Fruit fly (Drosophila melanogaster) whole organism, pupa: ENCODE results near the gene Cyp6d5.

Source experiments
- CG10348 ChIP-seq: fragments of 200-800 bp; sonication (Bioruptor generic); IDR thresholded peaks from 2 replicates; pipeline ENCODE4 v1.3.6; 2022; ENCODE audit warnings: missing biosample characterization, missing genetic modification characterization
- CG12605 ChIP-seq: fragments of 200-800 bp; sonication (Bioruptor generic); IDR thresholded peaks from 2 replicates; pipeline ENCODE4 v1.3.6; 2022; ENCODE audit warnings: missing biosample characterization, missing genetic modification characterization
- CG13204 ChIP-seq: fragments of 200-800 bp; sonication (Bioruptor generic); optimal IDR thresholded peaks from 2 replicates; lab custom pipeline; 2018; ENCODE audit warnings: missing biosample characterization, mild to moderate bottlenecking, missing genetic modification characterization, moderate library complexity
- CG14655 ChIP-seq: fragments of 200-800 bp; sonication (Bioruptor generic); optimal IDR thresholded peaks from 3 replicates; lab custom pipeline; 2017; ENCODE audit warnings: mild to moderate bottlenecking, missing biosample characterization, missing genetic modification reagents, missing genetic modification characterization
- CG15710 ChIP-seq: fragments of 200-800 bp; sonication (Bioruptor generic); optimal IDR thresholded peaks from 2 replicates; lab custom pipeline; 2018; ENCODE audit warnings: missing biosample characterization, mild to moderate bottlenecking, missing genetic modification characterization, moderate library complexity
- CG17806 ChIP-seq: fragments of 200-800 bp; sonication (Bioruptor generic); optimal IDR thresholded peaks from 2 replicates; lab custom pipeline; 2018; ENCODE audit warnings: missing biosample characterization, mild to moderate bottlenecking, missing genetic modification characterization, moderate library complexity
- CG32121 ChIP-seq: fragments of 200-800 bp; sonication (Bioruptor generic); IDR thresholded peaks from 2 replicates; pipeline ENCODE4 v1.3.6; 2022; ENCODE audit warnings: missing biosample characterization, missing genetic modification characterization
- CG34367 ChIP-seq: fragments of 200-800 bp; sonication (Bioruptor generic); optimal IDR thresholded peaks from 2 replicates; lab custom pipeline; 2018; ENCODE audit warnings: missing biosample characterization, mild to moderate bottlenecking, missing genetic modification characterization
- CG4496 ChIP-seq: fragments of 200-800 bp; sonication (Bioruptor generic); IDR thresholded peaks from 3 replicates; pipeline ENCODE4 v1.3.6; 2022; ENCODE audit warnings: missing biosample characterization, missing genetic modification characterization
- CG8159 ChIP-seq: fragments of 200-800 bp; sonication (Bioruptor generic); optimal IDR thresholded peaks from 3 replicates; lab custom pipeline; 2018; ENCODE audit warnings: missing biosample characterization, mild to moderate bottlenecking, missing genetic modification characterization, moderate library complexity
- CG8301 ChIP-seq: fragments of 200-800 bp; sonication (Bioruptor generic); optimal IDR thresholded peaks from 2 replicates; lab custom pipeline; 2018; ENCODE audit warnings: missing biosample characterization, mild to moderate bottlenecking, missing genetic modification characterization
- CG9948 ChIP-seq: fragments of 200-800 bp; sonication (Bioruptor generic); optimal IDR thresholded peaks from 2 replicates; lab custom pipeline; 2018; ENCODE audit warnings: missing biosample characterization, mild to moderate bottlenecking, missing genetic modification characterization, moderate library complexity
- D1 ChIP-seq: fragments of 200-800 bp; sonication (Bioruptor generic); optimal IDR thresholded peaks from 2 replicates; lab custom pipeline; 2018; ENCODE audit warnings: missing biosample characterization, mild to moderate bottlenecking, missing genetic modification characterization, moderate library complexity
- EcR ChIP-seq: fragments of 200-800 bp; sonication (Bioruptor generic); optimal IDR thresholded peaks from 3 replicates; lab custom pipeline; 2019; ENCODE audit warnings: missing biosample characterization, missing genetic modification characterization, mild to moderate bottlenecking, moderate library complexity, missing genetic modification reagents
- Ets98B ChIP-seq: fragments of 200-800 bp; sonication (Bioruptor generic); IDR thresholded peaks from 2 replicates; pipeline ENCODE4 v1.3.6; 2022; ENCODE audit warnings: missing biosample characterization, missing genetic modification characterization
- Pif1A ChIP-seq: fragments of 200-800 bp; sonication (Bioruptor generic); optimal IDR thresholded peaks from 3 replicates; lab custom pipeline; 2016; ENCODE audit warnings: missing biosample characterization, missing genetic modification characterization
- Pif1B ChIP-seq: fragments of 200-800 bp; sonication (Bioruptor generic); optimal IDR thresholded peaks from 3 replicates; lab custom pipeline; 2016; ENCODE audit warnings: missing biosample characterization, missing genetic modification characterization
- Snoo ChIP-seq: fragments of 200-800 bp; sonication (Bioruptor generic); optimal IDR thresholded peaks from 3 replicates; lab custom pipeline; 2017; ENCODE audit warnings: missing biosample characterization, mild to moderate bottlenecking, missing genetic modification characterization, inconsistent platforms
- fd96Ca ChIP-seq: fragments of 200-800 bp; sonication (Bioruptor generic); IDR thresholded peaks from 3 replicates; pipeline ENCODE4 v1.3.6; 2022; ENCODE audit warnings: missing biosample characterization, missing genetic modification characterization
- gl ChIP-seq: fragments of 200-800 bp; sonication (Bioruptor generic); optimal IDR thresholded peaks from 2 replicates; lab custom pipeline; 2018; ENCODE audit warnings: missing biosample characterization, mild to moderate bottlenecking, missing genetic modification characterization
- rn ChIP-seq: fragments of 200-800 bp; sonication (Bioruptor generic); IDR thresholded peaks from 2 replicates; pipeline ENCODE4 v1.3.6; 2022; ENCODE audit warnings: missing biosample characterization, missing genetic modification characterization

Gene Cyp6d5

dm6 chr3R:13984922-13985581 is 44.0 kb upstream of the Cyp6d5 start:
- TF ChIP-seq Pif1B (GFP tag; lab: Kevin White, UChicago) (peak; percentile 77), Pif1A (GFP tag; lab: Kevin White, UChicago) (peak; percentile 85), CG14655 (peak; percentile 92), CG4496 (GFP tag; lab: Robert Waterston, UW) (peak; percentile 91), CG15710 (tag; lab: Kevin White, UChicago) (peak; percentile 87), CG10348 (GFP tag; lab: Robert Waterston, UW) (0 out of 2 replicates have a peak, but pooled peaks have one; percentile 22), fd96Ca (GFP tag; lab: Robert Waterston, UW) (no peak; the same call in 2 of the 3 replicates), CG17806 (peak; percentile 89), CG12605 (GFP tag; lab: Robert Waterston, UW) (peak; percentile 86), D1 (tag; lab: Kevin White, UChicago) (peak; percentile 80), gl (tag; lab: Kevin White, UChicago) (peak; percentile 79), CG8159 (tag; lab: Kevin White, UChicago) (peak; percentile 91), CG32121 (peak; percentile 86), CG13204 (GFP tag; lab: Kevin White, UChicago) (peak; percentile 37), CG8301 (tag; lab: Kevin White, UChicago) (peak; percentile 89), EcR (peak; percentile 18), Snoo (tag; lab: Kevin White, UChicago) (peak; percentile 50), rn (GFP tag; lab: Robert Waterston, UW) (peak; percentile 79), Ets98B (GFP tag; lab: Robert Waterston, UW) (peak; percentile 81), CG34367 (peak; percentile 83), CG9948 (peak; percentile 90)

- TF ChIP-seq CG8159 (tag; lab: Kevin White, UChicago) (no peak), CG13204 (GFP tag; lab: Kevin White, UChicago) (no peak), CG12605 (GFP tag; lab: Robert Waterston, UW) (no peak), CG4496 (GFP tag; lab: Robert Waterston, UW) (no peak), CG17806 (no peak), D1 (tag; lab: Kevin White, UChicago) (no peak), CG14655 (no peak), Pif1B (GFP tag; lab: Kevin White, UChicago) (no peak)
Observed at dm6 chr3R:13986648-13987047, 42.4 kb upstream of the Cyp6d5 start.

DNA sequence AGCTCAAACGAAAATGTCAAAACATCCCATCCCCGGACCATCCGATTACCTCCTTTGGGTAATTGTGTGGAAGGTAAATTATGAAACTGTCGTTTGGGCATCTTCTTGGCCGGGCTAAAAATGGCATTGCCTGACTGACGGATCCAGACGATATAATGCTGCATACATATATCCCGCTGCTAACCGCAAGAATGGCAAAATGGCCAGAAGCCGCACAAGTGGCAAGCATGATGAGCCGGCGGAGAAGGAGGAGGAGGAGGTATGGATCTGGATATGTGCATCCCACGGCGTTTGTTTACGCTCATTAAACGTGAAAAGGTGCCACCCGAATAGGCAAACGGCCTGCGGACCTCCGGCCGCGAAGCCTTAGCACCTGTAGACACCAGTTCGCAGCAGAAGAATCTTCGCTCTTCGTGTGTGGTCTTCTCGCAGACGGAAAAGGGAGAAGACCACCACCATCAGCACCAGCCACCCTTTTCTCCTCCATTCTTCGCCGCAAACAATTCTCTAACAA is 40.0 kb upstream of the Cyp6d5 start:
- TF ChIP-seq Ets98B (GFP tag; lab: Robert Waterston, UW): no peak
- TF ChIP-seq gl (tag; lab: Kevin White, UChicago): peak; percentile 52

DNA sequence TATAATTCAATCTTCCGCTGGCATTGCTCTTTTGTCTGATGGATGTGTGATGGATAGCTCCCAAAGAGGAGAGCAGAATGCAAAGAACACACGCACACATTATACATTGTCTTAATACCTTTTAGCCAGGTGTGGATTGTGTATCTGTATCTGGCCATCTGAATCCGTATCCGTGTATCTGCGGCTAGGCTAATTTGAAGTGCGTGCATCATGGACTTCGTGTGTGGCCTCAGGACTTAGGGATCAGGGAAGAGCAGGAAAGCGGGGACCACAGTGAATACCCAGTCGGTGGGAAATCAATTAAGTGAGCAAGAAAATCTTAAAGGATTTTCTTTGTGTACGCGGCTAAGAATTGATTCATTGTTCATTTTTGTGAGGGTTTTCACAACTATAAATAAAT is 39.6 kb upstream of the Cyp6d5 start:
- TF ChIP-seq CG9948 (peak; percentile 39), CG14655 (peak; percentile 13), CG12605 (GFP tag; lab: Robert Waterston, UW) (no peak), gl (tag; lab: Kevin White, UChicago) (no peak), CG17806 (peak; percentile 23), CG13204 (GFP tag; lab: Kevin White, UChicago) (no peak), CG8159 (tag; lab: Kevin White, UChicago) (peak; percentile 44)

dm6 chr3R:13990109-13990508 is 38.9 kb upstream of the Cyp6d5 start:
- TF ChIP-seq CG9948 (no peak), Pif1A (GFP tag; lab: Kevin White, UChicago) (no peak), CG4496 (GFP tag; lab: Robert Waterston, UW) (0 out of 3 replicates have a peak, but pooled peaks have one; percentile 35), Snoo (tag; lab: Kevin White, UChicago) (no peak)

- peak; percentile 67; the same call in 2 of the 3 replicates for TF ChIP-seq CG4496 (GFP tag; lab: Robert Waterston, UW)
- peak; percentile 29 for TF ChIP-seq Snoo (tag; lab: Kevin White, UChicago)
- TF ChIP-seq CG12605 (GFP tag; lab: Robert Waterston, UW): peak; percentile 77
- no peak for TF ChIP-seq CG17806
- 0 out of 2 replicates have a peak, but pooled peaks have one; percentile 22 for TF ChIP-seq rn (GFP tag; lab: Robert Waterston, UW)
- peak; percentile 55; the same call in 1 of the 3 replicates for TF ChIP-seq fd96Ca (GFP tag; lab: Robert Waterston, UW)
- peak; percentile 46 for TF ChIP-seq Ets98B (GFP tag; lab: Robert Waterston, UW)
- no peak for TF ChIP-seq CG10348 (GFP tag; lab: Robert Waterston, UW)
- TF ChIP-seq CG8301 (tag; lab: Kevin White, UChicago): peak; percentile 2
- TF ChIP-seq CG32121: peak; percentile 65; the same call in 1 of the 2 replicates
- no peak for TF ChIP-seq D1 (tag; lab: Kevin White, UChicago)
- no peak for TF ChIP-seq CG13204 (GFP tag; lab: Kevin White, UChicago)
- TF ChIP-seq, all 21 proteins: peak for 8
Observed at dm6 chr3R:13992126-13992535, 36.9 kb upstream of the Cyp6d5 start.
